Worm (Caenorhabditis elegans): ENCODE data around the gene ZC443.1.

- TF ChIP-seq ama-1 (optimal IDR thresholded peaks at IDR 0.05) (no peak), ceh-13 (GFP tag; optimal IDR thresholded peaks at IDR 0.05) (no peak), ceh-36 (tag; optimal IDR thresholded peaks at IDR 0.05) (no peak), hmg-4 (GFP tag; optimal IDR thresholded peaks at IDR 0.05) (no peak), B0310.2 (tag; optimal IDR thresholded peaks at IDR 0.05) (no peak), F13C5.2 (tag; optimal IDR thresholded peaks at IDR 0.05) (no peak), hnd-1 (tag; optimal IDR thresholded peaks at IDR 0.05) (no peak), tra-4 (tag; optimal IDR thresholded peaks at IDR 0.05) (no peak), ets-7 (tag; optimal IDR thresholded peaks at IDR 0.05) (no peak), sea-1 (GFP tag; conservative IDR thresholded peaks at IDR 0.05) (no peak)
These were observed 23.5 kb downstream of the ZC443.1 start for ce11 chrV:12786340-12786739.
